Worm (Caenorhabditis elegans) whole organism, L2 larva: ENCODE measurements around the gene fbxa-202.

Experiments
- blmp-1 ChIP-seq: sonication (generic microtip); optimal IDR thresholded peaks from 2 replicates; lab custom pipeline; 2017; ENCODE audit warnings: missing genetic modification characterization, mild to moderate bottlenecking, missing compliant biosample characterization, antibody characterized with exemption, moderate library complexity; ENCODE audit not compliant: insufficient read depth
- elt-1 ChIP-seq: fragments of 150-350 bp; optimal IDR thresholded peaks from 2 replicates; lab custom pipeline; 2014; ENCODE audit warnings: missing biosample characterization, missing genetic modification characterization
- lin-39 ChIP-seq: fragments of 150-350 bp; optimal IDR thresholded peaks from 2 replicates; lab custom pipeline; 2014; ENCODE audit warnings: missing biosample characterization, missing genetic modification reagents, missing genetic modification characterization
- mdl-1 ChIP-seq, 2 experiments: fragments of 150-350 bp in 1 of 2; sonication (generic microtip) in 1 of 2; optimal IDR thresholded peaks; 2 replicates each; lab custom pipeline; 2017; ENCODE audit warnings: missing biosample characterization in 2 of 2, missing genetic modification characterization in 2 of 2
- nhr-11 ChIP-seq: fragments of 150-350 bp; optimal IDR thresholded peaks from 2 replicates; lab custom pipeline; 2014; ENCODE audit warnings: missing biosample characterization, missing genetic modification characterization
- nhr-237 ChIP-seq: fragments of 150-350 bp; optimal IDR thresholded peaks from 2 replicates; lab custom pipeline; 2014; ENCODE audit warnings: missing biosample characterization, missing genetic modification characterization
- nhr-77 ChIP-seq: fragments of 150-350 bp; optimal IDR thresholded peaks from 2 replicates; lab custom pipeline; 2014; ENCODE audit warnings: missing biosample characterization, missing genetic modification characterization
- snpc-4 ChIP-seq: fragments of 150-350 bp; optimal IDR thresholded peaks from 2 replicates; lab custom pipeline; 2014; ENCODE audit warnings: missing biosample characterization, missing genetic modification characterization
- zag-1 ChIP-seq: fragments of 150-350 bp; optimal IDR thresholded peaks from 2 replicates; lab custom pipeline; 2014; ENCODE audit warnings: missing biosample characterization, missing genetic modification characterization

DNA sequence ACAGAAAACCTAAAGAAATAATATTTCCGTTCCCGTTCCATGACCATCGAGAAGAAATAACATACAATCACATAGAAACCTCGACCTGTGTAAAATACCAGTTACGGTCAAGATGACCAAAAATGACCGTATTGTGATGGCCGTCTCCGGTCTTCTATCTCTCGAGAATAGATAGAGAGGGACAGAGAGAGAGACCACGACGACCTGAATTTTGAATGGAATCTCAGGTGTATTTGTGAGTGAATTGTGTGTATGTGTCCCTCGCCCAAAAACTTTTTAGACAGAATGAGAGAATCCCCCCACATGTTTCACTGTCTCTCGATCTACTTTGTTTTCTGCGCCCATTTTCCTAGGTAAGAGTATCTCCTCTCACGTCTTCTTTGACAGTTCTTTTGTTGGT lies 27.7 kb downstream of the fbxa-202 start:
- no peak for TF ChIP-seq mdl-1 (tag; optimal IDR thresholded peaks at IDR 0.05; lab: Kevin White, UChicago)
- peak; percentile 55 for TF ChIP-seq blmp-1
- TF ChIP-seq zag-1 (tag; lab: Kevin White, UChicago), result no peak
- no peak for TF ChIP-seq elt-1 (tag; lab: Kevin White, UChicago)
- no peak for TF ChIP-seq nhr-11 (tag; lab: Kevin White, UChicago)
- TF ChIP-seq snpc-4, result no peak
- TF ChIP-seq nhr-77 (tag; lab: Kevin White, UChicago), result no peak
- no peak for TF ChIP-seq nhr-237 (tag; lab: Kevin White, UChicago)
- TF ChIP-seq lin-39, result no peak
